2 fruit fly cellular contexts compared by ENCODE assay signal in genomic region chr3R:10393654-10394367, dm6.
TF ChIP-seq lines count a peak whose summit lies in the region.

No protein-coding gene starts in this region.

TF ChIP-seq in whole organism, embryonic, 481 proteins besides CTCF, POLR2A, EP300 and RAD21 (continued from another document and continues in another):
- TF ChIP-seq CG17361 (GFP tag; IDR thresholded peaks at IDR 0.05; lab: Robert Waterston, UW): peak; percentile 86
- TF ChIP-seq D19A (tag; optimal IDR thresholded peaks at IDR 0.05; lab: Kevin White, UChicago): peak; percentile 58
- peak; percentile 26; the same call in 1 of the 3 replicates for TF ChIP-seq croc (GFP tag; conservative IDR thresholded peaks at IDR 0.05; lab: Robert Waterston, UW)
- no peak for TF ChIP-seq BEAF-32 (GFP tag; optimal IDR thresholded peaks at IDR 0.05; lab: Kevin White, UChicago)
- TF ChIP-seq peb (GFP tag; IDR thresholded peaks at IDR 0.05; lab: Robert Waterston, UW): no peak
- TF ChIP-seq Elba2 (GFP tag; optimal IDR thresholded peaks at IDR 0.05; lab: Kevin White, UChicago): no peak
- no peak for TF ChIP-seq ham (GFP tag; IDR thresholded peaks at IDR 0.05; lab: Robert Waterston, UW)
- TF ChIP-seq CG8281 (tag; optimal IDR thresholded peaks at IDR 0.05; lab: Kevin White, UChicago): peak; percentile 64
- no peak for TF ChIP-seq Scr (GFP tag; IDR thresholded peaks at IDR 0.05; lab: Robert Waterston, UW; ENCODE audit: partially characterized antibody)
- TF ChIP-seq HLH54F (GFP tag; optimal IDR thresholded peaks at IDR 0.05; lab: Kevin White, UChicago): peak; percentile 48
- TF ChIP-seq CG9876 (GFP tag; optimal IDR thresholded peaks at IDR 0.05; lab: Kevin White, UChicago): no peak
- TF ChIP-seq bbx (GFP tag; IDR thresholded peaks at IDR 0.05; lab: Robert Waterston, UW; ENCODE audit: partially characterized antibody): no peak
- TF ChIP-seq mam (GFP tag; optimal IDR thresholded peaks at IDR 0.05; lab: Kevin White, UChicago): peak; percentile 80
- TF ChIP-seq Hr3 (GFP tag; optimal IDR thresholded peaks at IDR 0.05; lab: Kevin White, UChicago): peak; percentile 85
- no peak for TF ChIP-seq Dfd (GFP tag; optimal IDR thresholded peaks at IDR 0.05; lab: Kevin White, UChicago)
- no peak; the same call in 2 of the 3 replicates for TF ChIP-seq CG6175 (GFP tag; IDR thresholded peaks at IDR 0.05; lab: Robert Waterston, UW)
- peak; percentile 92 for TF ChIP-seq Atf6 (GFP tag; IDR thresholded peaks at IDR 0.05; lab: Robert Waterston, UW)
- peak; percentile 63 for TF ChIP-seq cato (GFP tag; optimal IDR thresholded peaks at IDR 0.05; lab: Kevin White, UChicago; ENCODE audit: borderline replicate concordance)
- TF ChIP-seq kay (GFP tag; optimal IDR thresholded peaks at IDR 0.05; lab: Kevin White, UChicago): peak; percentile 86
- TF ChIP-seq bigmax (GFP tag; optimal IDR thresholded peaks at IDR 0.05; lab: Kevin White, UChicago): no peak
- TF ChIP-seq aop (GFP tag; IDR thresholded peaks at IDR 0.05; lab: Robert Waterston, UW): no peak
- no peak for TF ChIP-seq CG10431 (GFP tag; optimal IDR thresholded peaks at IDR 0.05; lab: Kevin White, UChicago)
- TF ChIP-seq dpn (GFP tag; optimal IDR thresholded peaks at IDR 0.05; lab: Kevin White, UChicago): peak; percentile 81 to 84
- peak; percentile 93 for TF ChIP-seq sug (tag; optimal IDR thresholded peaks at IDR 0.05; lab: Kevin White, UChicago)
- TF ChIP-seq hb (GFP tag; IDR thresholded peaks at IDR 0.05; lab: Robert Waterston, UW; ENCODE audit: partially characterized antibody): no peak
- peak; percentile 66 for TF ChIP-seq CG10267 (tag; optimal IDR thresholded peaks at IDR 0.05; lab: Kevin White, UChicago)
- TF ChIP-seq CG7745 (tag; optimal IDR thresholded peaks at IDR 0.05; lab: Kevin White, UChicago): no peak
- no peak for TF ChIP-seq gt (GFP tag; IDR thresholded peaks at IDR 0.05; lab: Robert Waterston, UW)
- peak; percentile 55 for TF ChIP-seq CG10147 (GFP tag; optimal IDR thresholded peaks at IDR 0.05; lab: Kevin White, UChicago)
- peak; percentile 43 for TF ChIP-seq CG33213 (GFP tag; optimal IDR thresholded peaks at IDR 0.05; lab: Kevin White, UChicago)
- TF ChIP-seq jigr1 (GFP tag; IDR thresholded peaks at IDR 0.05; lab: Robert Waterston, UW): no peak
- peak; percentile 64 for TF ChIP-seq CG12299 (tag; optimal IDR thresholded peaks at IDR 0.05; lab: Kevin White, UChicago)
- TF ChIP-seq ro (GFP tag; IDR thresholded peaks at IDR 0.05; lab: Robert Waterston, UW): no peak
- TF ChIP-seq en (GFP tag; optimal IDR thresholded peaks at IDR 0.05; lab: Kevin White, UChicago): peak; percentile 56
- TF ChIP-seq ato (GFP tag; IDR thresholded peaks at IDR 0.05; lab: Robert Waterston, UW; ENCODE audit: partially characterized antibody): no peak
- no peak for TF ChIP-seq CG16815 (GFP tag; optimal IDR thresholded peaks at IDR 0.05; lab: Kevin White, UChicago)
- TF ChIP-seq Blimp-1 (GFP tag; optimal IDR thresholded peaks at IDR 0.05; lab: Kevin White, UChicago): peak; percentile 76
- TF ChIP-seq Bgb (GFP tag; IDR thresholded peaks at IDR 0.05; lab: Robert Waterston, UW; ENCODE audit: partially characterized antibody): no peak
- peak; percentile 57 for TF ChIP-seq kni (GFP tag; optimal IDR thresholded peaks at IDR 0.05; lab: Kevin White, UChicago)
- TF ChIP-seq C15 (GFP tag; IDR thresholded peaks at IDR 0.05; lab: Robert Waterston, UW): no peak
- TF ChIP-seq PHDP (tag; optimal IDR thresholded peaks at IDR 0.05; lab: Kevin White, UChicago): peak; percentile 91
- TF ChIP-seq Vsx1 (GFP tag; optimal IDR thresholded peaks at IDR 0.05; lab: Kevin White, UChicago): no peak
- TF ChIP-seq cas (GFP tag; IDR thresholded peaks at IDR 0.05; lab: Robert Waterston, UW): peak; percentile 50; the same call in 1 of the 2 replicates
- TF ChIP-seq H15 (GFP tag; IDR thresholded peaks at IDR 0.05; lab: Robert Waterston, UW): peak; percentile 72; the same call in 2 of the 3 replicates
- no peak for TF ChIP-seq stwl (tag; optimal IDR thresholded peaks at IDR 0.05; lab: Kevin White, UChicago)
- peak; percentile 44 for TF ChIP-seq psq (GFP tag; optimal IDR thresholded peaks at IDR 0.05; lab: Kevin White, UChicago)
- TF ChIP-seq org-1 (GFP tag; optimal IDR thresholded peaks at IDR 0.05; lab: Kevin White, UChicago): peak; percentile 80
- peak; percentile 86 for TF ChIP-seq bowl (GFP tag; IDR thresholded peaks at IDR 0.05; lab: Robert Waterston, UW)
- TF ChIP-seq HmgZ (tag; optimal IDR thresholded peaks at IDR 0.05; lab: Kevin White, UChicago): peak; percentile 59
- peak; percentile 34 for TF ChIP-seq MTF-1 (GFP tag; optimal IDR thresholded peaks at IDR 0.05; lab: Kevin White, UChicago; ENCODE audit: borderline replicate concordance)
- peak; percentile 63 for TF ChIP-seq MBD-R2 (GFP tag; IDR thresholded peaks at IDR 0.05; lab: Robert Waterston, UW)
- TF ChIP-seq gro (GFP tag; optimal IDR thresholded peaks at IDR 0.05; lab: Kevin White, UChicago): peak; percentile 35
- no peak for TF ChIP-seq HLHmδ (GFP tag; optimal IDR thresholded peaks at IDR 0.05; lab: Kevin White, UChicago)
- TF ChIP-seq Awh (GFP tag; IDR thresholded peaks at IDR 0.05; lab: Robert Waterston, UW): peak; percentile 82
- peak; percentile 56 to 94 for TF ChIP-seq Pdp1 (GFP tag; optimal IDR thresholded peaks at IDR 0.05; lab: Kevin White, UChicago)
- no peak for TF ChIP-seq CkIIα-i1 (GFP tag; IDR thresholded peaks at IDR 0.05; lab: Robert Waterston, UW)
- peak; percentile 75 for TF ChIP-seq lilli (GFP tag; optimal IDR thresholded peaks at IDR 0.05; lab: Kevin White, UChicago)
- peak; percentile 16 for TF ChIP-seq scrt (GFP tag; optimal IDR thresholded peaks at IDR 0.05; lab: Kevin White, UChicago)
- no peak for TF ChIP-seq sc (optimal IDR thresholded peaks at IDR 0.05; lab: Kevin White, UChicago)
- peak; percentile 66 for TF ChIP-seq sc (GFP tag; optimal IDR thresholded peaks at IDR 0.05; lab: Kevin White, UChicago)
- peak; percentile 69 for TF ChIP-seq slp2 (GFP tag; optimal IDR thresholded peaks at IDR 0.05; lab: Kevin White, UChicago)
- TF ChIP-seq CG10543 (GFP tag; optimal IDR thresholded peaks at IDR 0.05; lab: Kevin White, UChicago): peak; percentile 84
- peak; percentile 77 for TF ChIP-seq salm (tag; optimal IDR thresholded peaks at IDR 0.05; lab: Kevin White, UChicago)
- peak; percentile 40 for TF ChIP-seq YL-1 (GFP tag; optimal IDR thresholded peaks at IDR 0.05; lab: Kevin White, UChicago)
- no peak for TF ChIP-seq pzg (GFP tag; optimal IDR thresholded peaks at IDR 0.05; lab: Kevin White, UChicago)
- peak; percentile 44 for TF ChIP-seq CG5180 (GFP tag; optimal IDR thresholded peaks at IDR 0.05; lab: Kevin White, UChicago)

TF ChIP-seq in whole organism, prepupa, 60 proteins besides CTCF, POLR2A, EP300 and RAD21 (continued from another document):
- TF ChIP-seq fd59A (GFP tag; optimal IDR thresholded peaks at IDR 0.05; lab: Kevin White, UChicago) (no peak), CG8632 (GFP tag; optimal IDR thresholded peaks at IDR 0.05; lab: Kevin White, UChicago) (peak; percentile 33), Hr4 (GFP tag; optimal IDR thresholded peaks at IDR 0.05; lab: Kevin White, UChicago) (peak; percentile 44), CG6163 (GFP tag; IDR thresholded peaks at IDR 0.05; lab: Robert Waterston, UW) (no peak; the same call in 1 of the 3 replicates), achi (GFP tag; optimal IDR thresholded peaks at IDR 0.05; lab: Kevin White, UChicago) (no peak), Hr39 (GFP tag; optimal IDR thresholded peaks at IDR 0.05; lab: Kevin White, UChicago) (no peak), Gug (GFP tag; IDR thresholded peaks at IDR 0.05; lab: Robert Waterston, UW) (0 out of 2 replicates have a peak, but pooled peaks have one; percentile 30), CG8319 (GFP tag; optimal IDR thresholded peaks at IDR 0.05; lab: Kevin White, UChicago) (no peak), Ets96B (tag; optimal IDR thresholded peaks at IDR 0.05; lab: Kevin White, UChicago) (peak; percentile 20), eg (GFP tag; IDR thresholded peaks at IDR 0.05; lab: Robert Waterston, UW) (peak; percentile 63; the same call in 2 of the 3 replicates)
